Worm (Caenorhabditis elegans): ENCODE results near the gene F11C1.9.

- TF ChIP-seq egl-27 (tag; optimal IDR thresholded peaks at IDR 0.05) (peak; percentile 23), ztf-4 (tag; optimal IDR thresholded peaks at IDR 0.05) (no peak), blmp-1 (tag; optimal IDR thresholded peaks at IDR 0.05; ENCODE audit: insufficient read depth) (peak; percentile 94), lsy-2 (tag; optimal IDR thresholded peaks at IDR 0.05) (peak in 1 of 2 experiments; percentile 7)
These were observed 30.8 kb upstream of the F11C1.9 start, which contains the start of gene nhr-25 for ce11 chrX:13007857-13008813.

All from whole organism, L2 larva.